Worm (Caenorhabditis elegans) whole organism, young adult: ENCODE data around the gene F07F6.7.

Experiments
- bed-2 ChIP-seq: fragments of 200-800 bp; sonication (Bioruptor generic); IDR thresholded peaks from 2 replicates; pipeline ENCODE4 v1.3.6; 2022; ENCODE audit warnings: missing genetic modification reagents, missing genetic modification characterization, missing compliant biosample characterization
- mcd-1 ChIP-seq: fragments of 200-800 bp; sonication (Bioruptor generic); IDR thresholded peaks from 2 replicates; pipeline ENCODE4 v1.3.6; 2022; ENCODE audit warnings: missing genetic modification reagents, missing genetic modification characterization, missing compliant biosample characterization
- nhr-90 ChIP-seq: sonication (generic microtip); optimal IDR thresholded peaks from 2 replicates; lab custom pipeline; 2016; ENCODE audit warnings: missing genotype, mild to moderate bottlenecking, missing genetic modification characterization, missing compliant biosample characterization
- unc-130 ChIP-seq: sonication (generic microtip); optimal IDR thresholded peaks from 2 replicates; lab custom pipeline; 2016; ENCODE audit warnings: missing genetic modification reagents, missing genetic modification characterization, missing compliant biosample characterization
- ztf-25 ChIP-seq: fragments of 200-800 bp; sonication (Bioruptor generic); IDR thresholded peaks from 2 replicates; pipeline ENCODE4 v1.3.6; 2022; ENCODE audit warnings: missing genetic modification reagents, missing genetic modification characterization, missing compliant biosample characterization

DNA sequence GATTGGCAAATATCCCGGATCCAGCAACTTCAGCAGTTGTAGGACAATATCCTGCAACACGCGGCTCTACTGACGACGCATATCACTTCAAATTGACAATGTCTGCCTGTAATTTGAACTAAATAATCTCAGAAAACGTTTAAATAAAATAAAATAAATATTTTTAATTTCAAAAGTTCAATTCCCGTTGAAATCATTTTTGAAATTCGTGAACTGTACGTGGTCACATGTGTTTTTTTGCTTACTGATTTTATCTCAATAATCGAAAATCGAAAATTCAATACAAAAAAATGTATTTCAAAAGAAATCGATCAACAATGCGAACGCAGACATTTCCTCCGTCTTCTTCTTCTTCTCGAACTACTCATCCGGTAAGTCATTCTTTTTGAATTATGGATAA, 13.9 kb upstream of the F07F6.7 start, which contains the start of gene F07F6.1:
- TF ChIP-seq mcd-1 (no peak), ztf-25 (GFP tag; lab: Robert Waterston, UW) (no peak), bed-2 (no peak), nhr-90 (tag; lab: Kevin White, UChicago) (no peak), unc-130 (no peak)
